Fruit fly (Drosophila melanogaster) whole organism, embryonic: ENCODE data around the gene CG31538.

Experiments
- ATbp ChIP-seq: fragments of 200-800 bp; sonication (Bioruptor generic); optimal IDR thresholded peaks from 2 replicates; lab custom pipeline; 2017; ENCODE audit warnings: missing biosample characterization, mild to moderate bottlenecking, missing genetic modification characterization, missing genetic modification reagents
- Abd-B ChIP-seq: fragments of 200-800 bp; sonication (Bioruptor generic); optimal IDR thresholded peaks from 2 replicates; lab custom pipeline; 2018; ENCODE audit warnings: missing biosample characterization, mild to moderate bottlenecking, missing genetic modification characterization, moderate library complexity
- Atf6 ChIP-seq: fragments of 200-800 bp; sonication (Bioruptor generic); IDR thresholded peaks from 2 replicates; pipeline ENCODE4 v1.3.6; 2022; ENCODE audit warnings: missing biosample characterization, missing genetic modification characterization
- Blimp-1 ChIP-seq: fragments of 200-800 bp; sonication (Bioruptor generic); optimal IDR thresholded peaks from 3 replicates; lab custom pipeline; 2018; ENCODE audit warnings: missing biosample characterization, missing genetic modification characterization, mild to moderate bottlenecking, moderate library complexity, missing genetic modification reagents
- CG11504 ChIP-seq: fragments of 200-800 bp; sonication (Bioruptor generic); optimal IDR thresholded peaks from 3 replicates; lab custom pipeline; 2019; ENCODE audit warnings: missing biosample characterization, mild to moderate bottlenecking, missing genetic modification characterization, moderate library complexity
- CG11560 ChIP-seq: fragments of 200-800 bp; sonication (Bioruptor generic); IDR thresholded peaks from 3 replicates; pipeline ENCODE4 v1.3.6; 2022; ENCODE audit warnings: missing biosample characterization, missing genetic modification characterization
- CG11696 ChIP-seq: fragments of 200-800 bp; sonication (Bioruptor generic); IDR thresholded peaks from 2 replicates; pipeline ENCODE4 v1.3.6; 2022; ENCODE audit warnings: missing biosample characterization, missing genetic modification characterization
- CG1233 ChIP-seq: fragments of 200-800 bp; sonication (Bioruptor generic); optimal IDR thresholded peaks from 4 replicates; lab custom pipeline; 2018; ENCODE audit warnings: missing biosample characterization, mild to moderate bottlenecking, missing genetic modification characterization
- CG12942 ChIP-seq: fragments of 200-800 bp; sonication (Bioruptor generic); optimal IDR thresholded peaks from 3 replicates; lab custom pipeline; 2016; ENCODE audit warnings: missing biosample characterization, missing genetic modification characterization
- CG13287 ChIP-seq: fragments of 200-800 bp; sonication (Bioruptor generic); IDR thresholded peaks from 2 replicates; pipeline ENCODE4 v1.3.6; 2022; ENCODE audit warnings: missing biosample characterization, missing genetic modification characterization; ENCODE audit not compliant: partially characterized antibody
- CG15514 ChIP-seq: fragments of 200-800 bp; sonication (Bioruptor generic); optimal IDR thresholded peaks from 3 replicates; lab custom pipeline; 2017; ENCODE audit warnings: missing biosample characterization, missing genetic modification characterization, mild to moderate bottlenecking, moderate library complexity, missing genetic modification reagents
- CG16779 ChIP-seq: fragments of 200-800 bp; sonication (Bioruptor generic); IDR thresholded peaks from 2 replicates; pipeline ENCODE4 v1.3.6; 2022; ENCODE audit warnings: missing biosample characterization, missing genetic modification characterization
- CG17385 ChIP-seq: fragments of 200-800 bp; sonication (Bioruptor generic); optimal IDR thresholded peaks from 3 replicates; lab custom pipeline; 2018; ENCODE audit warnings: missing biosample characterization, mild to moderate bottlenecking, missing genetic modification characterization
- CG2120 ChIP-seq: fragments of 200-800 bp; sonication (Bioruptor generic); optimal IDR thresholded peaks from 3 replicates; lab custom pipeline; 2016; ENCODE audit warnings: missing biosample characterization, missing genetic modification characterization
- CG4360 ChIP-seq: fragments of 200-800 bp; sonication (Bioruptor generic); IDR thresholded peaks from 2 replicates; pipeline ENCODE4 v1.3.6; 2022; ENCODE audit warnings: missing biosample characterization, missing genetic modification characterization
- CG4820 ChIP-seq: fragments of 200-800 bp; sonication (Bioruptor generic); optimal IDR thresholded peaks from 3 replicates; lab custom pipeline; 2016; ENCODE audit warnings: missing biosample characterization, missing genetic modification characterization
- CG6791 ChIP-seq: fragments of 200-800 bp; sonication (Bioruptor generic); IDR thresholded peaks from 3 replicates; pipeline ENCODE4 v1.3.6; 2022; ENCODE audit warnings: missing biosample characterization, missing genetic modification characterization; ENCODE audit not compliant: partially characterized antibody
- CG7786 ChIP-seq: fragments of 200-800 bp; sonication (Bioruptor generic); optimal IDR thresholded peaks from 2 replicates; lab custom pipeline; 2016; ENCODE audit warnings: missing biosample characterization, missing genetic modification characterization
- Hr51 ChIP-seq, 2 experiments: fragments of 200-800 bp; sonication (Bioruptor generic); optimal IDR thresholded peaks; 2 replicates in 1 of 2; 3 replicates in 1 of 2; lab custom pipeline; 2016 to 2018; ENCODE audit warnings: missing biosample characterization in 2 of 2, missing genetic modification characterization in 2 of 2, mild to moderate bottlenecking in 1 of 2, moderate library complexity in 1 of 2
- Hr78 ChIP-seq, 2 experiments: fragments of 200-800 bp in 1 of 2; fragments of >200 bp in 1 of 2; sonication (Bioruptor generic) in 1 of 2; optimal IDR thresholded peaks; 2 replicates each; lab custom pipeline; 2017 to 2019; ENCODE audit warnings: missing biosample characterization in 2 of 2, missing genetic modification characterization in 2 of 2, mild to moderate bottlenecking in 1 of 2, moderate library complexity in 1 of 2
- Meics ChIP-seq: fragments of 200-800 bp; sonication (Bioruptor generic); optimal IDR thresholded peaks from 2 replicates; lab custom pipeline; 2017; ENCODE audit warnings: missing biosample characterization, mild to moderate bottlenecking, missing genetic modification characterization
- Pdp1 ChIP-seq, 2 experiments: fragments of 200-800 bp; sonication (Bioruptor generic); optimal IDR thresholded peaks; 3 replicates each; lab custom pipeline; 2016; ENCODE audit warnings: missing biosample characterization in 2 of 2, missing genetic modification characterization in 2 of 2, mild to moderate bottlenecking in 1 of 2, moderate library complexity in 1 of 2
- abd-A ChIP-seq: fragments of 200-800 bp; sonication (Bioruptor generic); optimal IDR thresholded peaks from 3 replicates; lab custom pipeline; 2019; ENCODE audit warnings: missing biosample characterization, mild to moderate bottlenecking, missing genetic modification characterization, moderate library complexity
- ac ChIP-seq: fragments of 200-800 bp; sonication (Bioruptor generic); optimal IDR thresholded peaks from 3 replicates; lab custom pipeline; 2017; ENCODE audit warnings: missing biosample characterization, mild to moderate bottlenecking, missing genetic modification characterization
- ato ChIP-seq: fragments of 200-800 bp; sonication (Bioruptor generic); IDR thresholded peaks from 2 replicates; pipeline ENCODE4 v1.3.6; 2022; ENCODE audit warnings: missing biosample characterization, missing genetic modification characterization; ENCODE audit not compliant: partially characterized antibody
- cas ChIP-seq: fragments of 200-800 bp; sonication (Bioruptor generic); IDR thresholded peaks from 2 replicates; pipeline ENCODE4 v1.3.6; 2022; ENCODE audit warnings: missing biosample characterization, missing genetic modification characterization
- caup ChIP-seq: fragments of 200-800 bp; sonication (Bioruptor generic); optimal IDR thresholded peaks from 3 replicates; lab custom pipeline; 2017; ENCODE audit warnings: missing biosample characterization, mild to moderate bottlenecking, missing genetic modification characterization, moderate library complexity; ENCODE audit not compliant: severe bottlenecking
- chif ChIP-seq, 2 experiments: fragments of 200-800 bp; sonication (Bioruptor generic); optimal IDR thresholded peaks; 3 replicates each; lab custom pipeline; 2016; ENCODE audit warnings: missing biosample characterization in 2 of 2, missing genetic modification characterization in 2 of 2
- chinmo ChIP-seq: fragments of 200-800 bp; sonication (Bioruptor generic); IDR thresholded peaks from 4 replicates; pipeline ENCODE4 v1.3.6; 2022; ENCODE audit warnings: missing biosample characterization, missing genetic modification characterization; ENCODE audit not compliant: partially characterized antibody
- croc ChIP-seq: fragments of 200-800 bp; sonication (Bioruptor generic); conservative IDR thresholded peaks from 3 replicates; pipeline ENCODE4 v1.3.6; 2022; ENCODE audit warnings: missing biosample characterization, missing genetic modification characterization
- crol ChIP-seq: fragments of 200-800 bp; sonication (Bioruptor generic); IDR thresholded peaks from 2 replicates; pipeline ENCODE4 v1.3.6; 2022; ENCODE audit warnings: missing biosample characterization, missing genetic modification characterization
- crp ChIP-seq, 2 experiments: fragments of 200-800 bp; sonication (Bioruptor generic); optimal IDR thresholded peaks; 2 replicates in 1 of 2; 3 replicates in 1 of 2; lab custom pipeline; 2017; ENCODE audit warnings: missing biosample characterization in 2 of 2, missing genetic modification characterization in 2 of 2, mild to moderate bottlenecking in 1 of 2, moderate library complexity in 1 of 2
- dmrt11E ChIP-seq: fragments of 200-800 bp; sonication (Bioruptor generic); optimal IDR thresholded peaks from 3 replicates; lab custom pipeline; 2018; ENCODE audit warnings: missing biosample characterization, mild to moderate bottlenecking, missing genetic modification characterization, moderate library complexity
- emc ChIP-seq: fragments of 200-800 bp; sonication (Bioruptor generic); optimal IDR thresholded peaks from 2 replicates; lab custom pipeline; 2016; ENCODE audit warnings: missing biosample characterization, missing genetic modification characterization
- ems ChIP-seq: fragments of 200-800 bp; sonication (Bioruptor generic); optimal IDR thresholded peaks from 3 replicates; lab custom pipeline; 2016; ENCODE audit warnings: missing biosample characterization, missing genetic modification characterization
- fd3F ChIP-seq: fragments of 200-800 bp; sonication (Bioruptor generic); optimal IDR thresholded peaks from 2 replicates; lab custom pipeline; 2018; ENCODE audit warnings: missing biosample characterization, mild to moderate bottlenecking, missing genetic modification characterization, moderate library complexity
- gcm ChIP-seq: fragments of 200-800 bp; sonication (Bioruptor generic); optimal IDR thresholded peaks from 2 replicates; lab custom pipeline; 2019; ENCODE audit warnings: missing biosample characterization, mild to moderate bottlenecking, missing genetic modification characterization, moderate library complexity
- gem ChIP-seq: fragments of 200-800 bp; sonication (Bioruptor generic); optimal IDR thresholded peaks from 2 replicates; lab custom pipeline; 2019; ENCODE audit warnings: missing biosample characterization, mild to moderate bottlenecking, missing genetic modification characterization, moderate library complexity
- grn ChIP-seq: fragments of 200-800 bp; sonication (Bioruptor generic); optimal IDR thresholded peaks from 3 replicates; lab custom pipeline; 2017; ENCODE audit warnings: missing biosample characterization, missing genetic modification characterization
- gsb-n ChIP-seq: fragments of 200-800 bp; sonication (Bioruptor generic); optimal IDR thresholded peaks from 3 replicates; lab custom pipeline; 2018; ENCODE audit warnings: missing biosample characterization, mild to moderate bottlenecking, missing genetic modification characterization
- kni ChIP-seq: fragments of 200-800 bp; sonication (Bioruptor generic); optimal IDR thresholded peaks from 3 replicates; lab custom pipeline; 2017; ENCODE audit warnings: mild to moderate bottlenecking, missing biosample characterization, missing genetic modification reagents, missing genetic modification characterization
- lab ChIP-seq: fragments of 200-800 bp; sonication (Bioruptor generic); optimal IDR thresholded peaks from 3 replicates; lab custom pipeline; 2017; ENCODE audit warnings: missing biosample characterization, missing genetic modification characterization, mild to moderate bottlenecking, moderate library complexity, missing genetic modification reagents
- oc ChIP-seq: fragments of 200-800 bp; sonication (Bioruptor generic); optimal IDR thresholded peaks from 2 replicates; lab custom pipeline; 2018; ENCODE audit warnings: missing biosample characterization, mild to moderate bottlenecking, missing genetic modification characterization, moderate library complexity
- otp ChIP-seq: fragments of 200-800 bp; sonication (Bioruptor generic); IDR thresholded peaks from 3 replicates; pipeline ENCODE4, ENCODE4 v1.3.6; 2022; ENCODE audit warnings: missing biosample characterization, missing genetic modification characterization
- sqz ChIP-seq: fragments of 200-800 bp; sonication (Bioruptor generic); optimal IDR thresholded peaks from 3 replicates; lab custom pipeline; 2018; ENCODE audit warnings: missing biosample characterization, mild to moderate bottlenecking, missing genetic modification characterization
- ssp ChIP-seq: fragments of 200-800 bp; sonication (Bioruptor generic); IDR thresholded peaks from 2 replicates; pipeline ENCODE4 v1.3.6; 2022; ENCODE audit warnings: missing biosample characterization, missing genetic modification characterization
- toy ChIP-seq: fragments of 200-800 bp; sonication (Bioruptor generic); IDR thresholded peaks from 2 replicates; pipeline ENCODE4 v1.3.6; 2022; ENCODE audit warnings: missing biosample characterization, missing genetic modification characterization
- tup ChIP-seq: fragments of 200-800 bp; sonication (Bioruptor generic); optimal IDR thresholded peaks from 2 replicates; lab custom pipeline; 2016; ENCODE audit warnings: missing biosample characterization, mild to moderate bottlenecking, missing genetic modification characterization, moderate library complexity

Gene CG31538

dm6 chr3R:5322182-5322609 lies 44.6 kb upstream of the CG31538 start:
- no peak for TF ChIP-seq CG2120 (GFP tag; lab: Kevin White, UChicago)
- no peak for TF ChIP-seq emc (GFP tag; lab: Kevin White, UChicago)
- TF ChIP-seq oc (tag; lab: Kevin White, UChicago) = peak; percentile 59
- TF ChIP-seq CG17385 (GFP tag; lab: Kevin White, UChicago) = peak; percentile 62
- 0 out of 2 replicates have a peak, but pooled peaks have one; percentile 32 for TF ChIP-seq CG4360 (GFP tag; lab: Robert Waterston, UW)
- TF ChIP-seq CG1233 (GFP tag; lab: Kevin White, UChicago) = no peak
- no peak for TF ChIP-seq cas (GFP tag; lab: Robert Waterston, UW)
- no peak for TF ChIP-seq CG15514 (GFP tag; lab: Kevin White, UChicago)
- no peak for TF ChIP-seq ssp (GFP tag; lab: Robert Waterston, UW)
- TF ChIP-seq crol (GFP tag; lab: Robert Waterston, UW) = no peak
- 0 out of 2 replicates have a peak, but pooled peaks have one; percentile 33 for TF ChIP-seq Atf6
- no peak for TF ChIP-seq fd3F (GFP tag; lab: Kevin White, UChicago)
- peak; percentile 43 for TF ChIP-seq abd-A (tag; lab: Kevin White, UChicago)
- 0 out of 4 replicates have a peak, but pooled peaks have one; percentile 60 for TF ChIP-seq chinmo (GFP tag; lab: Robert Waterston, UW)
- TF ChIP-seq Hr51 (GFP tag; optimal IDR thresholded peaks at IDR 0.05; lab: Kevin White, UChicago) = no peak
- TF ChIP-seq CG11696 (GFP tag; lab: Robert Waterston, UW) = no peak
- TF ChIP-seq Blimp-1 = peak; percentile 13
- peak in 1 of 2 experiments; percentile 27 for TF ChIP-seq Hr78 (GFP tag; optimal IDR thresholded peaks at IDR 0.05; lab: Kevin White, UChicago)
- no peak for TF ChIP-seq CG6791 (GFP tag; lab: Robert Waterston, UW)
- no peak for TF ChIP-seq tup (GFP tag; lab: Kevin White, UChicago)
- TF ChIP-seq ato = no peak
- TF ChIP-seq crp (GFP tag; optimal IDR thresholded peaks at IDR 0.05; lab: Kevin White, UChicago) = peak in 1 of 2 experiments; percentile 4
- peak; percentile 90 for TF ChIP-seq sqz (GFP tag; lab: Kevin White, UChicago)
- peak; percentile 72 for TF ChIP-seq kni (GFP tag; lab: Kevin White, UChicago)
- no peak for TF ChIP-seq CG16779 (GFP tag; lab: Robert Waterston, UW)
- peak; percentile 53 for TF ChIP-seq CG11504 (tag; lab: Kevin White, UChicago)
- TF ChIP-seq Abd-B (GFP tag; lab: Kevin White, UChicago) = peak; percentile 36
- TF ChIP-seq chif (GFP tag; optimal IDR thresholded peaks at IDR 0.05; lab: Kevin White, UChicago) = no peak
- TF ChIP-seq CG13287 (GFP tag; lab: Robert Waterston, UW) = peak; percentile 21; the same call in 1 of the 2 replicates

- TF ChIP-seq CG12942 (no peak), CG11560 (tag; lab: Robert Waterston, UW) (no peak), otp (GFP tag; lab: Robert Waterston, UW) (0 out of 3 replicates have a peak, but pooled peaks have one; percentile 11), ac (peak; percentile 62), lab (GFP tag; lab: Kevin White, UChicago) (peak; percentile 42), dmrt11E (tag; lab: Kevin White, UChicago) (peak; percentile 37), CG4820 (GFP tag; lab: Kevin White, UChicago) (no peak), Meics (GFP tag; lab: Kevin White, UChicago) (peak; percentile 5), gcm (GFP tag; lab: Kevin White, UChicago) (no peak), gsb-n (peak; percentile 12), Pdp1 (GFP tag; optimal IDR thresholded peaks at IDR 0.05; lab: Kevin White, UChicago) (peak in 1 of 2 experiments; percentile 25), ems (no peak), ATbp (GFP tag; lab: Kevin White, UChicago) (peak; percentile 35), gem (tag; lab: Kevin White, UChicago) (peak; percentile 8), toy (no peak), CG7786 (GFP tag; lab: Kevin White, UChicago) (no peak), croc (no peak), grn (GFP tag; lab: Kevin White, UChicago) (peak; percentile 21), caup (GFP tag; lab: Kevin White, UChicago) (peak; percentile 5)
Measured at dm6 chr3R:5320672-5321071, 43.0 kb upstream of the CG31538 start.
